Worm (Caenorhabditis elegans) whole organism, midembryonic: ENCODE data around the gene cutl-26.

ENCODE experiments used
- T22C8.4 ChIP-seq: fragments of 200-800 bp; sonication (Bioruptor generic); IDR thresholded peaks from 2 replicates; pipeline ENCODE4 v1.3.6; 2022; ENCODE audit warnings: missing genetic modification characterization, missing compliant biosample characterization
- cog-1 ChIP-seq: sonication (generic microtip); optimal IDR thresholded peaks from 2 replicates; lab custom pipeline; 2016; ENCODE audit warnings: missing genetic modification characterization, missing compliant biosample characterization
- flt-1 ChIP-seq: fragments of 200-800 bp; sonication (Bioruptor generic); IDR thresholded peaks from 2 replicates; pipeline ENCODE4 v1.3.6; 2022; ENCODE audit warnings: missing genetic modification characterization, missing compliant biosample characterization
- klf-2 ChIP-seq: fragments of 200-800 bp; sonication (Bioruptor generic); conservative IDR thresholded peaks from 2 replicates; pipeline ENCODE4 v1.3.6; 2022; ENCODE audit warnings: missing genetic modification reagents, missing genetic modification characterization, missing compliant biosample characterization
- med-1 ChIP-seq: sonication (generic microtip); optimal IDR thresholded peaks from 2 replicates; lab custom pipeline; 2017; ENCODE audit warnings: missing genetic modification characterization, mild to moderate bottlenecking, missing compliant biosample characterization, antibody characterized with exemption, missing genetic modification reagents; ENCODE audit not compliant: insufficient read depth
- ref-1 ChIP-seq: fragments of 200-800 bp; sonication (Bioruptor generic); conservative IDR thresholded peaks from 2 replicates; pipeline ENCODE4 v1.3.6; 2022; ENCODE audit warnings: missing genetic modification reagents, missing genetic modification characterization, missing compliant biosample characterization
- tab-1 ChIP-seq: fragments of 200-800 bp; sonication (Bioruptor generic); IDR thresholded peaks from 2 replicates; pipeline ENCODE4 v1.3.6; 2022; ENCODE audit warnings: missing genetic modification characterization, missing compliant biosample characterization
- ztf-23 ChIP-seq: fragments of 200-800 bp; sonication (Bioruptor generic); IDR thresholded peaks from 2 replicates; pipeline ENCODE4 v1.3.6; 2022; ENCODE audit warnings: missing genetic modification reagents, missing genetic modification characterization, missing compliant biosample characterization
- ztf-29 ChIP-seq: fragments of 200-800 bp; sonication (Bioruptor generic); IDR thresholded peaks from 2 replicates; pipeline ENCODE4 v1.3.6; 2022; ENCODE audit warnings: missing genetic modification reagents, missing genetic modification characterization, missing compliant biosample characterization

The cutl-26 gene

DNA sequence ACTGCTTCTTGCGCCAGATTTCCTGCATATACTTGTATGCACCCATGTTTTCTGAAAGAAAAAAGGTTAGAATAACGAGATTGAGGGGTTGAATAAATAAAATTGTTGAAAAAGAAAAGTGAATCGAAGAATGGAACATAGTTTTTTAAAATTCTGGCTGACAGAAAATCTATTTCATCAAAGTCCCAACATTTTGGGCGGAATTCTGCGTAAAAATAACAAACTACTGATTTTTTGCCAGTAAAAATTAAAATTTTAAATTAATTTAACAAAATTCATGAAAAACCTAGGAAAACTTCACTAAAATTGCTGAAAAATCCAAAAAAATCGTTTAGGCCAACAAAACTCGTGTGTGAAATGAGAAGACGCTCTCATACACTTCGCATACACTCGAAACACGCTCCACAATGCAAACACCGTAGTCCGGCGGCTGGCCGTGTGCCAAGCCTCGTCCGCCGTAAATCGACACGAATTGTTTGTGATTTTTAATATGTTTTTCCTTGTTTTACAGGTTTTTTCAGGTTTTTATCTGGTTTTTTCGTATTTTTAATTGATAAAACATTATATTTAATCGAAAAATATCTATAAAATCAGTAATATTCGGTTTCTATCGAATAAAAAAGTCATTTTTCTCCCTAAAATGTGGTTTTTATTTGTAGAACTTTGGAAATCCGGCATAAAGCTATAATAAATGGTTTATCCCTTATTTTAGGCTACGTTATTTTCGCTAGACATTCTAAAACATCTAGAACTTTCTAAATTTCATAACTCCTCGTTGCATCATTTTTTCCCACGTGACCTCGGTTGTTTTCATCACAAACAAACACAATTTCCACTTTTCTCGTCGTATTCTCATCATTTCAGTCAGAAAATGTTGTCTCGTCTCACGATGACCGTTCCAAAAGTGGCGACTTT, 52.8 kb downstream of the cutl-26 start, which contains the start of the genes rpl-15 and K11H12.8:
Gene rpl-15, minus strand, starts transcription at position 51 of the 915 bp plus-strand sequence.
Gene K11H12.8, plus strand, starts transcription at position 865 of the 915 bp plus-strand sequence.
- peak; percentile 47 for TF ChIP-seq med-1
- TF ChIP-seq cog-1 = peak; percentile 99
- TF ChIP-seq flt-1 (GFP tag; lab: Robert Waterston, UW) = peak; percentile 96
- peak; percentile 87 for TF ChIP-seq tab-1 (GFP tag; lab: Robert Waterston, UW)
- TF ChIP-seq ref-1 (GFP tag; lab: Robert Waterston, UW) = peak; percentile 66
- peak; percentile 94 for TF ChIP-seq ztf-29 (GFP tag; lab: Robert Waterston, UW)
- peak; percentile 81 for TF ChIP-seq T22C8.4 (GFP tag; lab: Robert Waterston, UW)
- peak; percentile 98 for TF ChIP-seq ztf-23 (GFP tag; lab: Robert Waterston, UW)
- peak; percentile 87 for TF ChIP-seq klf-2 (GFP tag; lab: Robert Waterston, UW)

DNA sequence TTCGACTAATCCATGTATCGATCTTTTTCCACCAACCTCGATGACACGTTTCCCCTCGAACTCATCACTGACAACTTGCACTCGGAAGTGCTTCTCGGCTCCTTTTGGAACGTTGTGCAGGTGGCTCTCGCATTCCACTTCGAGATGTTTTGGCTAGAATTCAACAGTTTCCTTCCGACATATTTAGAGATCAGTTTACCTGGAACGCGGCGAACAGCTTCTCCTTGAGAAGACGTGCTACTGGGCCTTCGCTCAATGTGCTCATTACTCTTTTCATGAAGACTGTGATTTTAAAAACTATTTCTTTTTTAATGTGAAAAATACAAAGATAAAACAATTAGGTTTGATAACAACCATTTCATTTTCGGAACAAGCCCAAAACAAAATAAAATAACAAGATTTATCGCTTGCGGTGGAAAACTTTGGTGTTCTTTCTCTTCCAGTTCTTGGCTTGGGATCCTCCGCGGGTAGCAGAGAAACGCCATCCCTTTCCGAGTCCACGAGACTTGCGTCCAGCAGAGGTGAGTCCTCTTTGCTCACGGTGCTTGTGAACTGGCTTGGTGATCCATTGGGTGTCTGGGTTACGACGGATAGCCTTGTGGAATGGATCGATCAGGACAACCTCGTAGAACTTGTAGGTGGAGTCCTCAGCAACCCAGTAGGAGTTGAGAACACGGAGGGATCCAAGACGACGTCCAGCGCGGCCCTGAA, 54.2 kb downstream of the cutl-26 start, which contains the start of gene K11H12.1:
Gene K11H12.1, minus strand, starts transcription at position 284 of the 711 bp plus-strand sequence.
- TF ChIP-seq ref-1 (GFP tag; lab: Robert Waterston, UW) = no peak

DNA sequence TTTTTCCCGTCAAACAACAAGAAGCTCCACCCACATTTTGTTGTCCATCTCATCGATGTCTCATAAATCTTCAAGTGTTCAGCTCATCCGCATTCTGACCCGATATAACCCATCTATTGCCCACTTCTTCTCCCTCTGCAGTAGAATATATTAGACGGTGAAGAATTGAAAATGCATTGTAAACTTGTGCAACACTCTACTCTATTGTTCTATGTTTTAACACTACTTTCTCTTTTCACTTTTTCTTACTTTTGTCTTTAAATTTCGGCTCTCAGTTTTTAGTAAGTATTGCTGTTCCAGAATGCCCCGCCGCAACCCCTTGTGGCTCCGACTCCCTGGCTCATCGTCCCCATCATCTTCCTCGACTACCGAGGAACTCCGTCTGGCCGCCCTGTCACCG, 58.2 kb downstream of the cutl-26 start, which contains the start of gene K11H12.9:
Gene K11H12.9, plus strand, starts transcription at position 301 of the 400 bp plus-strand sequence.
- no peak for TF ChIP-seq tab-1 (GFP tag; lab: Robert Waterston, UW)
- TF ChIP-seq ztf-29 (GFP tag; lab: Robert Waterston, UW) = no peak
- no peak for TF ChIP-seq T22C8.4 (GFP tag; lab: Robert Waterston, UW)
- no peak for TF ChIP-seq klf-2 (GFP tag; lab: Robert Waterston, UW)
- TF ChIP-seq ztf-23 (GFP tag; lab: Robert Waterston, UW) = no peak
- no peak for TF ChIP-seq ref-1 (GFP tag; lab: Robert Waterston, UW)
- no peak for TF ChIP-seq cog-1
- no peak for TF ChIP-seq flt-1 (GFP tag; lab: Robert Waterston, UW)
- TF ChIP-seq med-1 = no peak
